Worm (Caenorhabditis elegans) whole organism, late embryonic: Measurements from ENCODE around the gene tofu-2.

Experiments used
- T23F11.4 ChIP-seq: fragments of 200-800 bp; sonication (Bioruptor generic); optimal IDR thresholded peaks from 2 replicates; lab custom pipeline; 2018; ENCODE audit warnings: mild to moderate bottlenecking, missing genetic modification characterization, missing compliant biosample characterization
- sox-4 ChIP-seq: sonication (generic microtip); optimal IDR thresholded peaks from 2 replicates; lab custom pipeline; 2017; ENCODE audit warnings: mild to moderate bottlenecking, missing genetic modification characterization, inconsistent platforms, missing compliant biosample characterization
- ttx-3 ChIP-seq: sonication (generic microtip); optimal IDR thresholded peaks from 2 replicates; lab custom pipeline; 2016; ENCODE audit warnings: missing genetic modification reagents, missing genetic modification characterization, missing compliant biosample characterization

ce11 chrV:7050153-7050552, 895 bp downstream of the tofu-2 start:
- TF ChIP-seq T23F11.4 (no peak), sox-4 (tag; lab: Kevin White, UChicago) (no peak), ttx-3 (tag; lab: Kevin White, UChicago) (no peak)
